Worm (Caenorhabditis elegans): ENCODE results near the gene srh-271.

- no peak for TF ChIP-seq klf-2 (GFP tag; conservative IDR thresholded peaks at IDR 0.05)
- TF ChIP-seq med-1 (GFP tag; optimal IDR thresholded peaks at IDR 0.05; ENCODE audit: insufficient read depth) = no peak
- no peak for TF ChIP-seq ztf-23 (GFP tag; IDR thresholded peaks at IDR 0.05)
- TF ChIP-seq cog-1 (tag; optimal IDR thresholded peaks at IDR 0.05) = no peak
- TF ChIP-seq flt-1 (GFP tag; IDR thresholded peaks at IDR 0.05) = no peak
- TF ChIP-seq T22C8.4 (GFP tag; IDR thresholded peaks at IDR 0.05) = no peak
These were observed 34.4 kb upstream of the srh-271 start for ce11 chrV:2656159-2656558.

Data from whole organism, midembryonic.